Worm (Caenorhabditis elegans) whole organism, midembryonic: ENCODE data around the gene fubl-1.

Source experiments
- T22C8.4 ChIP-seq: fragments of 200-800 bp; sonication (Bioruptor generic); IDR thresholded peaks from 2 replicates; pipeline ENCODE4 v1.3.6; 2022; ENCODE audit warnings: missing genetic modification characterization, missing compliant biosample characterization
- cog-1 ChIP-seq: sonication (generic microtip); optimal IDR thresholded peaks from 2 replicates; lab custom pipeline; 2016; ENCODE audit warnings: missing genetic modification characterization, missing compliant biosample characterization
- flt-1 ChIP-seq: fragments of 200-800 bp; sonication (Bioruptor generic); IDR thresholded peaks from 2 replicates; pipeline ENCODE4 v1.3.6; 2022; ENCODE audit warnings: missing genetic modification characterization, missing compliant biosample characterization
- klf-2 ChIP-seq: fragments of 200-800 bp; sonication (Bioruptor generic); conservative IDR thresholded peaks from 2 replicates; pipeline ENCODE4 v1.3.6; 2022; ENCODE audit warnings: missing genetic modification reagents, missing genetic modification characterization, missing compliant biosample characterization
- med-1 ChIP-seq: sonication (generic microtip); optimal IDR thresholded peaks from 2 replicates; lab custom pipeline; 2017; ENCODE audit warnings: missing genetic modification characterization, mild to moderate bottlenecking, missing compliant biosample characterization, antibody characterized with exemption, missing genetic modification reagents; ENCODE audit not compliant: insufficient read depth
- ref-1 ChIP-seq: fragments of 200-800 bp; sonication (Bioruptor generic); conservative IDR thresholded peaks from 2 replicates; pipeline ENCODE4 v1.3.6; 2022; ENCODE audit warnings: missing genetic modification reagents, missing genetic modification characterization, missing compliant biosample characterization
- tab-1 ChIP-seq: fragments of 200-800 bp; sonication (Bioruptor generic); IDR thresholded peaks from 2 replicates; pipeline ENCODE4 v1.3.6; 2022; ENCODE audit warnings: missing genetic modification characterization, missing compliant biosample characterization
- ztf-23 ChIP-seq: fragments of 200-800 bp; sonication (Bioruptor generic); IDR thresholded peaks from 2 replicates; pipeline ENCODE4 v1.3.6; 2022; ENCODE audit warnings: missing genetic modification reagents, missing genetic modification characterization, missing compliant biosample characterization
- ztf-29 ChIP-seq: fragments of 200-800 bp; sonication (Bioruptor generic); IDR thresholded peaks from 2 replicates; pipeline ENCODE4 v1.3.6; 2022; ENCODE audit warnings: missing genetic modification reagents, missing genetic modification characterization, missing compliant biosample characterization

fubl-1 gene

DNA sequence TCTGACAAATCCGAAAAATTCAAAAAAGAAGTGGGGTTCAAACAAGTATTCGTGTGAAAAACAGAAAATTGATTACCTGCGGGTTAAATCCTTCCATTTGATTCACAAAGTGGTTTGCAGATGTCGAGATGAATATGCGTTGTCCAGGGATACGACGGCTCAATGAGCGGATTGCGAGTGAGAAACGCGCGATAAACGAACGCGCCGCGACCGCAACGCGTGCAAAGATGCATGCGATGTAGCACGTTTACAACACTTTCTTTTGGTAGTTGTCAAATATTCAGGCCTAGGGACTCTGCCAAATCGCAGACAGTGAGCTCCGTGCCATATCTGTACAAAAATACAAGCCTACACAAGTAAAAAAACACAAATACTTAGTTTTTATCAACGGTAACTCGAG, at the start of gene fubl-1:
Gene fubl-1, minus strand, starts transcription at position 202 of the 400 bp plus-strand sequence.
- TF ChIP-seq med-1 (GFP tag; lab: Kevin White, UChicago) (no peak), tab-1 (GFP tag; lab: Robert Waterston, UW) (0 out of 2 replicates have a peak, but pooled peaks have one; percentile 46)

DNA sequence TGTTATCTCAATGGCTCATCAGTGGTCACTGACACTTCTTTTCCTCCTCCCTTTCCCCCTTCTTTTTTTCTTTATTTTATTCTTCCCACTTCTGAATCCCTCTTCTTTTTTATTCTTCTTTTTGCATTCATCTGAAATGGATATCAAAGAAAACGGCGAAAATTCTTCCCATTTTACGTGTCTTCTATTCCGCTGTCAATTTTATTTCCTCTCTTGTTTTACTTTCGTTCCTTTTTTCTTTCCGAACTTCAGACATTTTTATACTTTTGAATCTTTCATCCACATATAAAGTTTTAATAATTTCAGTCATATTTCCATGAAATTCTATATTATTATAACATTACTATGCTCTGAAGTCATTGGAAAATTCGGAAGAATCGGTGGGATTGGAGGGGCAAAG, 48.6 kb upstream of the fubl-1 start, which contains the start of gene B0024.3:
Gene B0024.3, plus strand, starts transcription at position 301 of the 400 bp plus-strand sequence.
- TF ChIP-seq tab-1 (GFP tag; lab: Robert Waterston, UW) = no peak
- no peak for TF ChIP-seq klf-2 (GFP tag; lab: Robert Waterston, UW)
- no peak for TF ChIP-seq ref-1 (GFP tag; lab: Robert Waterston, UW)
- no peak for TF ChIP-seq T22C8.4 (GFP tag; lab: Robert Waterston, UW)
- TF ChIP-seq med-1 (GFP tag; lab: Kevin White, UChicago) = no peak
- no peak for TF ChIP-seq ztf-29
- TF ChIP-seq cog-1 = no peak
- TF ChIP-seq ztf-23 = no peak
- no peak for TF ChIP-seq flt-1

DNA sequence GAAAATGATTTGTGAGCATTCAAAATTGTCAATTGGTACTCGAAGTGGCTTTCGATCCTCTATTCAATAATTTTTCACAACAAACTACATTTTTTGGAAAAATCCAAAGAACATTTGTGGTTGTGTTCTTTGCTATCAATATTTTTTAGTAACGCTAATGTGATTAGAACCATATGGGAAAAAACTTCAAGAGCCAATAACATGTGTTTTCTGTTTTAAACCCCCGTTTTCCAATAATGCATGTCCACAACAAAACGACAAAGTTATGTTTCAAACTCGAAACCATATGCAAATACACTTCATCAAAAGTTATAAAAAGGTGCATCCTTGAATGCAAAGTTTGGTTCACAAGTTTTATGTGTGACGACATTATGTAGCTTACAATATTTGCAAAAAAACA, 47.2 kb upstream of the fubl-1 start:
- no peak for TF ChIP-seq ref-1 (GFP tag; lab: Robert Waterston, UW)
- TF ChIP-seq tab-1 (GFP tag; lab: Robert Waterston, UW) = no peak
- no peak for TF ChIP-seq ztf-29
- TF ChIP-seq med-1 (GFP tag; lab: Kevin White, UChicago) = no peak
- no peak for TF ChIP-seq flt-1
- no peak for TF ChIP-seq klf-2 (GFP tag; lab: Robert Waterston, UW)
- no peak for TF ChIP-seq cog-1
- TF ChIP-seq ztf-23 = no peak
- no peak for TF ChIP-seq T22C8.4 (GFP tag; lab: Robert Waterston, UW)

DNA sequence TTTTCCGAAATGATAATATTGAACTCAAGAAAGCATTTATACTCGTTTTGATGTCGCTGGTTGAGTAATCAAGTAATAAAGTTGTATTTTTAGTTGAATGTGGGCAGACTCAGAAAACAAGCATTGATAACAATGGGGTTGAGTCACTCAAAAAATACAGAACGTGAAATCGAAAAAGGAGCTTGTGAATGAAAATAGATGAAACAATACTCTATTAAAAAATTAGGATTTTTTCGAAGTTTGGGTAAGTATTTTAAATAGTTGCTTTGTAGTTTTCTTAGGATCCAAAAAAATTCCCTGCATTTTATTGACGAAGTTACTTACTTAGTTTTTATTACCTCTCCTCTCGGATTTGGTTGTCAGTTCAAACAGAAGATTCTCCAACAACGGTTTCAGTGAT, 44.8 kb upstream of the fubl-1 start, which contains the start of gene lys-3:
Gene lys-3, minus strand, starts transcription at position 101 of the 400 bp plus-strand sequence.
- TF ChIP-seq ztf-29 = no peak
- no peak for TF ChIP-seq med-1 (GFP tag; lab: Kevin White, UChicago)
- TF ChIP-seq ref-1 (GFP tag; lab: Robert Waterston, UW) = no peak
- no peak for TF ChIP-seq cog-1
- TF ChIP-seq flt-1 = no peak
- TF ChIP-seq klf-2 (GFP tag; lab: Robert Waterston, UW) = no peak
- TF ChIP-seq T22C8.4 (GFP tag; lab: Robert Waterston, UW) = no peak
- no peak for TF ChIP-seq ztf-23
- no peak for TF ChIP-seq tab-1 (GFP tag; lab: Robert Waterston, UW)

DNA sequence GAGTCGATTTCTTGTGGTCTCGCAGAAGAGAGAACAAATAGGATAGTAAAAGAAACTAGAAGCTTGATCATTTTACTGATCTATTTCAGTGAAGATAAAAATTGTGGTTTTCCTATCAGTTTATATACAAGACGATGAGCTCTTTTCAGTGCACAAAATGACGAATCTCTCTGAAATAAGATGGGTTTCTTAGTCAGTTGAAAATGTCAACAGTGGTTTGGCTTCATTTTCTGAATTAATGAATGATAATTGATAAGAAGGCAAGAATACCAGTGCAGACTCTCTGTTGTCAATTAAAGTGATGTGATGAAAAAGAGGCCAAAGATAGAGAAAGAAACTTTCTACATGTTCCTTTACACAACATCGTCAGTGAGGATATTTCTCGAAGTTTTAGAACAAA, 42.7 kb upstream of the fubl-1 start, which contains the start of gene lys-2:
Gene lys-2, minus strand, starts transcription at position 101 of the 400 bp plus-strand sequence.
- TF ChIP-seq klf-2 (GFP tag; lab: Robert Waterston, UW) (no peak), tab-1 (GFP tag; lab: Robert Waterston, UW) (no peak), ref-1 (GFP tag; lab: Robert Waterston, UW) (no peak), cog-1 (no peak), flt-1 (no peak), T22C8.4 (GFP tag; lab: Robert Waterston, UW) (no peak), med-1 (GFP tag; lab: Kevin White, UChicago) (no peak), ztf-23 (no peak), ztf-29 (no peak)

DNA sequence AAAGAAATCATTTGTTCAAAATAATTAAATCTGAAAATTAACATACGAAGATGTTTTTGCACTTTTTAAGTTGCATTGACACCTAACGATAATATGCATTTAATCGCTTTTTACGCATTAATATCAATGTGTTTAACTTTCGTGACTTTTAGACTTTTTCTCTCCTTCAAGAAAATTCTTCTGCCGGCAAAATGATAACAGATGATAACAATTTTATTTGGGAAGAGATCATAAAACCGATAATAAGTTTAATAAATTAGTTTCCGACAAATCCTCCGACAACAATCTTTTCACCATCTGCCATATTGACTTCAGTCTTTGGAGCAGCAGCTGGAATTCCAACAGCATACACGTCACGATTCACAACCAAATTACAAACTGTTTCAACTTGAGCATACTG, 41.4 kb upstream of the fubl-1 start:
- TF ChIP-seq T22C8.4 (GFP tag; lab: Robert Waterston, UW) (no peak), ztf-23 (no peak), ztf-29 (no peak), cog-1 (no peak), flt-1 (no peak), ref-1 (GFP tag; lab: Robert Waterston, UW) (no peak), med-1 (GFP tag; lab: Kevin White, UChicago) (no peak), tab-1 (GFP tag; lab: Robert Waterston, UW) (no peak), klf-2 (GFP tag; lab: Robert Waterston, UW) (no peak)

- no peak for TF ChIP-seq med-1 (GFP tag; lab: Kevin White, UChicago)
- TF ChIP-seq tab-1 (GFP tag; lab: Robert Waterston, UW) = no peak
- no peak for TF ChIP-seq ztf-23
- no peak for TF ChIP-seq T22C8.4 (GFP tag; lab: Robert Waterston, UW)
- no peak for TF ChIP-seq cog-1
- no peak for TF ChIP-seq klf-2 (GFP tag; lab: Robert Waterston, UW)
- no peak for TF ChIP-seq ztf-29
- TF ChIP-seq ref-1 (GFP tag; lab: Robert Waterston, UW) = no peak
- no peak for TF ChIP-seq flt-1
Measured at ce11 chrV:10277579-10277978, 38.9 kb upstream of the fubl-1 start, which contains the start of gene lys-1. TSS of gene lys-1 (plus strand) at chrV:10277904.

DNA sequence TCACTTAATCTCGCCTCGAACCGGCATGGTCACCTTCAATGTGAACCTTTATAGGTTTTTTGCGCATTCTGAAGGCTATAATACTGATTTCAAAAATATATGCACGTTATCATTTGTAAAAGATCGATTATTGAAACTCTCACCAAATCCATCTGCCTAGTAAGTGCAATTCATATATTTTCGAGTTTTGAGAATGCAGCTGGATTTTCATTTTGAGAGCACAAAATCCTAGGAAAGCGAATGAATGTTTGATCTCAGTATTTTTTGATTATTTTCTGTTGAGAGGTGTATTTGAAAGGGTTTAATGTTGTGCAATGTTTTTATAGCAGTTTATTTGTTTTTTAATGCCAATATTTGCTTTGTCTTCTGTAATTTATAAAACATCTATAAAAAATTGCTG, 37.4 kb upstream of the fubl-1 start:
- no peak for TF ChIP-seq flt-1
- no peak for TF ChIP-seq tab-1 (GFP tag; lab: Robert Waterston, UW)
- no peak for TF ChIP-seq ztf-23
- no peak for TF ChIP-seq klf-2 (GFP tag; lab: Robert Waterston, UW)
- TF ChIP-seq med-1 (GFP tag; lab: Kevin White, UChicago) = no peak
- TF ChIP-seq cog-1 = no peak
- no peak for TF ChIP-seq ztf-29
- TF ChIP-seq T22C8.4 (GFP tag; lab: Robert Waterston, UW) = no peak
- no peak for TF ChIP-seq ref-1 (GFP tag; lab: Robert Waterston, UW)

- TF ChIP-seq tab-1 (GFP tag; lab: Robert Waterston, UW) (no peak), T22C8.4 (GFP tag; lab: Robert Waterston, UW) (no peak), ztf-23 (no peak), ref-1 (GFP tag; lab: Robert Waterston, UW) (no peak), flt-1 (no peak), klf-2 (GFP tag; lab: Robert Waterston, UW) (no peak), cog-1 (no peak), med-1 (GFP tag; lab: Kevin White, UChicago) (no peak), ztf-29 (no peak)
Measured at ce11 chrV:10275619-10276018, 37.0 kb upstream of the fubl-1 start, which contains the start of gene Y22F5A.11. TSS of gene Y22F5A.11 (minus strand) at chrV:10275646.

DNA sequence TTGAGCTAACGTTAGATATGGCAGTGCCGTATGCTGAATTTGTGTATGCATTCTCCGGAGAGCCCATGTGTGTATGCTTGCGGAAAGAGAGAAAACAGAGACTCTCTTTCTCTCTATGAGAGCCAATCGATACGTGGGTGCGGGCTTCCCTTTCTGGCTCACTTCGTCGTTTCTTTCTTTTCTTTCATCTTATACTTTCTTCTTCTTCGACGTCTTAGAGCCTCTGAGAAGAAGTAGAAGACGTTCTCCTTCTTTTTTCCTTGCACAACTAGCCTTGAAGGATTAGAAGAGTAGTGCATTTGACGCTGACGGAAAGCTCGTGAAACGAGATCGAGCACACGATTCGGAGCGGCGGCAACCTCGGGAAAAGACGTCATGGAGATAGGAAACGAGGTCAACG, 35.2 kb upstream of the fubl-1 start:
- TF ChIP-seq ztf-23 = no peak
- no peak for TF ChIP-seq klf-2 (GFP tag; lab: Robert Waterston, UW)
- TF ChIP-seq flt-1 = no peak
- 0 out of 2 replicates have a peak, but pooled peaks have one; percentile 45 for TF ChIP-seq T22C8.4 (GFP tag; lab: Robert Waterston, UW)
- TF ChIP-seq cog-1 = no peak
